Fruit fly (Drosophila melanogaster) whole organism: Measurements from ENCODE around the gene CG43367.

ENCODE experiments used
- CG8478 ChIP-seq: fragments of >200 bp; optimal IDR thresholded peaks from 2 replicates; lab custom pipeline; 2018; ENCODE audit warnings: inconsistent platforms
- Dll ChIP-seq: fragments of >200 bp; optimal IDR thresholded peaks from 2 replicates; lab custom pipeline; 2017
- EcR ChIP-seq, 2 experiments: fragments of >200 bp; optimal IDR thresholded peaks; 2 replicates each; lab custom pipeline; 2017; ENCODE audit warnings: missing biosample characterization in 2 of 2, missing genetic modification characterization in 2 of 2, missing genetic modification reagents in 2 of 2
- pan ChIP-seq: fragments of >200 bp; optimal IDR thresholded peaks from 2 replicates; lab custom pipeline; 2017
- usp ChIP-seq: fragments of >200 bp; optimal IDR thresholded peaks from 2 replicates; lab custom pipeline; 2017; ENCODE audit warnings: missing biosample characterization, missing genetic modification characterization, mixed read lengths

DNA sequence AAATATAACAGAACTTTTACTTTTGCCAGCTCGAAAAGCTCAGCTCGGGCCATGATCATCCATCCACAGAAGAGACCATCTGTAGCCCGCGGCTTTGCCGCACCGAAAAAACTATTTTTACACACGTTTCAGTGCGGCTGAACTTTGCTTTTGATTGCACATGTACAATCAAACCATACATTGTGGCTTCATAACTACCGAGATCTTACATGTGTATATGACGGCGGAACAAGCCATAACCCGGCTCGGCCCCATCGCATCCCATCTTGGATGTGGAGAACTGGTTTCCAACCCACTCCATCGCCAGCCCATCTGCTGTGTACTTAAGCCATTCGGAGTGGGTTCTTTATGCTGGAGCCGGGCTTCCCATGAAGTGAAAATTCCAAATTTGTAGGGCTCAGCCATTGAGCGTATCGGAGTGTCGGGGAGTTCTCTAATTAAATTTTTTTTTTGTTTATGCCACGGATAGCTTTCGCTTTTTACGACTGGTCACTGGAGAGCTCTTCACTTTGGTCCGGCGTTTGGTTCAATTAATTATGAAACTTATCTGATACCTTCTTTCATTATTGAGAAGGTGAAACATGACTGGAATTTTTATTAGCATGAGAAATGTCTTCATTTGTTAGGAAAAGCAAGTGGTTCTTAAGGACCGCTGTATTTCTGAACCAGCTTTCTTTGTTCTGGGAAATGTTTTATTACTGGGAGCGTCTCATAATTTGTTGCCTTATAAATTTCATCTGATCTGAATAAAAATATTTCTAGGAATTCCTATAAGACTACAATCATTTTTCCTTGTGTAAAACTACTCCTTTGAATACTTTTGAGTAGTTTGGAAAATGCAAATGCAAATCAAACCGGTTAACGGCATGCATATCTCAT, 77.4 kb downstream of the CG43367 start:
- TF ChIP-seq pan (lab: Kevin White, UChicago) (no peak), Dll (lab: Kevin White, UChicago) (no peak), usp (GFP tag; lab: Kevin White, UChicago) (no peak), CG8478 (lab: Kevin White, UChicago) (no peak), EcR (GFP tag; optimal IDR thresholded peaks at IDR 0.05; lab: Kevin White, UChicago) (no peak)
